Fruit fly (Drosophila melanogaster) whole organism, embryonic: ENCODE data around the gene CG32829.

Source experiments
- Ada2b ChIP-seq: fragments of 200-800 bp; sonication (Bioruptor generic); IDR thresholded peaks from 2 replicates; pipeline ENCODE4 v1.3.6; 2022; ENCODE audit warnings: missing biosample characterization, missing genetic modification characterization
- Atf3 ChIP-seq: fragments of 200-800 bp; sonication (Bioruptor generic); optimal IDR thresholded peaks from 3 replicates; lab custom pipeline; 2016; ENCODE audit warnings: missing biosample characterization, missing genetic modification characterization
- Blimp-1 ChIP-seq: fragments of 200-800 bp; sonication (Bioruptor generic); optimal IDR thresholded peaks from 3 replicates; lab custom pipeline; 2018; ENCODE audit warnings: missing biosample characterization, missing genetic modification characterization, mild to moderate bottlenecking, moderate library complexity, missing genetic modification reagents
- CG11093 ChIP-seq: fragments of 200-800 bp; sonication (Bioruptor generic); IDR thresholded peaks from 3 replicates; pipeline ENCODE4 v1.3.6; 2022; ENCODE audit warnings: missing biosample characterization, missing genetic modification characterization
- CG11398 ChIP-seq: fragments of 200-800 bp; sonication (Bioruptor generic); optimal IDR thresholded peaks from 2 replicates; lab custom pipeline; 2016; ENCODE audit warnings: missing biosample characterization, missing genetic modification characterization
- CG12391 ChIP-seq: fragments of 200-800 bp; sonication (Bioruptor generic); optimal IDR thresholded peaks from 3 replicates; lab custom pipeline; 2018; ENCODE audit warnings: missing biosample characterization, mild to moderate bottlenecking, missing genetic modification characterization, moderate library complexity
- CG12942 ChIP-seq: fragments of 200-800 bp; sonication (Bioruptor generic); optimal IDR thresholded peaks from 3 replicates; lab custom pipeline; 2016; ENCODE audit warnings: missing biosample characterization, missing genetic modification characterization
- CG13287 ChIP-seq: fragments of 200-800 bp; sonication (Bioruptor generic); IDR thresholded peaks from 2 replicates; pipeline ENCODE4 v1.3.6; 2022; ENCODE audit warnings: missing biosample characterization, missing genetic modification characterization; ENCODE audit not compliant: partially characterized antibody
- CG14860 ChIP-seq: fragments of 200-800 bp; sonication (Bioruptor generic); IDR thresholded peaks from 3 replicates; pipeline ENCODE4 v1.3.6; 2022; ENCODE audit warnings: missing biosample characterization, missing genetic modification characterization; ENCODE audit not compliant: partially characterized antibody
- CG15514 ChIP-seq: fragments of 200-800 bp; sonication (Bioruptor generic); optimal IDR thresholded peaks from 3 replicates; lab custom pipeline; 2017; ENCODE audit warnings: missing biosample characterization, missing genetic modification characterization, mild to moderate bottlenecking, moderate library complexity, missing genetic modification reagents
- CG2875 ChIP-seq: fragments of 200-800 bp; sonication (Bioruptor generic); optimal IDR thresholded peaks from 2 replicates; lab custom pipeline; 2017; ENCODE audit warnings: missing biosample characterization, mild to moderate bottlenecking, missing genetic modification characterization, missing genetic modification reagents
- CG3065 ChIP-seq: fragments of 200-800 bp; sonication (Bioruptor generic); optimal IDR thresholded peaks from 2 replicates; lab custom pipeline; 2016; ENCODE audit warnings: missing biosample characterization, missing genetic modification characterization
- CG33213 ChIP-seq: fragments of 200-800 bp; sonication (Bioruptor generic); optimal IDR thresholded peaks from 3 replicates; lab custom pipeline; 2016; ENCODE audit warnings: missing biosample characterization, missing genetic modification characterization
- CG42726 ChIP-seq: fragments of 200-800 bp; sonication (Bioruptor generic); IDR thresholded peaks from 2 replicates; pipeline ENCODE4 v1.3.6; 2022; ENCODE audit warnings: missing biosample characterization, missing genetic modification characterization; ENCODE audit not compliant: partially characterized antibody
- CG4854 ChIP-seq: fragments of 200-800 bp; sonication (Bioruptor generic); optimal IDR thresholded peaks from 2 replicates; lab custom pipeline; 2016; ENCODE audit warnings: missing biosample characterization, missing genetic modification characterization, inconsistent platforms
- CG6683 ChIP-seq: fragments of 200-800 bp; sonication (Bioruptor generic); optimal IDR thresholded peaks from 2 replicates; lab custom pipeline; 2017; ENCODE audit warnings: missing biosample characterization, mild to moderate bottlenecking, missing genetic modification characterization, missing genetic modification reagents
- CG9215 ChIP-seq: fragments of 200-800 bp; sonication (Bioruptor generic); IDR thresholded peaks from 2 replicates; pipeline ENCODE4 v1.3.6; 2022; ENCODE audit warnings: missing biosample characterization, missing genetic modification characterization
- CHES-1-like ChIP-seq: fragments of 200-800 bp; sonication (Bioruptor generic); optimal IDR thresholded peaks from 2 replicates; lab custom pipeline; 2016; ENCODE audit warnings: missing biosample characterization, missing genetic modification characterization
- D19A ChIP-seq: fragments of 200-800 bp; optimal IDR thresholded peaks from 3 replicates; lab custom pipeline; 2019; ENCODE audit warnings: missing biosample characterization, mild to moderate bottlenecking, missing genetic modification characterization, moderate library complexity
- Dek ChIP-seq: fragments of 200-800 bp; sonication (Bioruptor generic); optimal IDR thresholded peaks from 3 replicates; lab custom pipeline; 2019; ENCODE audit warnings: missing biosample characterization, mild to moderate bottlenecking, missing genetic modification characterization, moderate library complexity
- Dip3 ChIP-seq: fragments of 200-800 bp; sonication (Bioruptor generic); optimal IDR thresholded peaks from 3 replicates; lab custom pipeline; 2016; ENCODE audit warnings: missing biosample characterization, missing genetic modification characterization
- E2f2 ChIP-seq: fragments of 200-800 bp; sonication (Bioruptor generic); IDR thresholded peaks from 2 replicates; pipeline ENCODE4 v1.3.6; 2022; ENCODE audit warnings: missing biosample characterization, missing genetic modification characterization
- Eip74EF ChIP-seq, 2 experiments: fragments of 200-800 bp in 1 of 2; fragments of >200 bp in 1 of 2; sonication (Bioruptor generic) in 1 of 2; optimal IDR thresholded peaks; 2 replicates each; lab custom pipeline; 2017 to 2019; ENCODE audit warnings: missing biosample characterization in 2 of 2, missing genetic modification characterization in 2 of 2, mild to moderate bottlenecking in 1 of 2, moderate library complexity in 1 of 2
- Hand ChIP-seq: fragments of 200-800 bp; sonication (Bioruptor generic); optimal IDR thresholded peaks from 2 replicates; lab custom pipeline; 2017; ENCODE audit warnings: mild to moderate bottlenecking, missing biosample characterization, missing genetic modification reagents, missing genetic modification characterization
- HmgD ChIP-seq: fragments of 200-800 bp; sonication (Bioruptor generic); optimal IDR thresholded peaks from 3 replicates; lab custom pipeline; 2016; ENCODE audit warnings: missing biosample characterization, missing genetic modification characterization
- Hr3 ChIP-seq: fragments of 200-800 bp; sonication (Bioruptor generic); optimal IDR thresholded peaks from 3 replicates; lab custom pipeline; 2016; ENCODE audit warnings: missing biosample characterization, missing genetic modification characterization
- Hsf ChIP-seq: fragments of 200-800 bp; sonication (Bioruptor generic); optimal IDR thresholded peaks from 3 replicates; lab custom pipeline; 2016; ENCODE audit warnings: missing biosample characterization, missing genetic modification characterization
- Kr ChIP-seq: fragments of 200-800 bp; sonication (Bioruptor generic); optimal IDR thresholded peaks from 2 replicates; lab custom pipeline; 2017; ENCODE audit warnings: missing biosample characterization, mild to moderate bottlenecking, missing genetic modification characterization
- Lpt ChIP-seq: fragments of >200 bp; optimal IDR thresholded peaks from 2 replicates; lab custom pipeline; 2018; ENCODE audit warnings: missing biosample characterization, missing genetic modification characterization
- MBD-R2 ChIP-seq: fragments of 200-800 bp; sonication (Bioruptor generic); IDR thresholded peaks from 2 replicates; pipeline ENCODE4 v1.3.6; 2022; ENCODE audit warnings: missing biosample characterization, missing genetic modification characterization
- Max ChIP-seq: fragments of 200-800 bp; sonication (Bioruptor generic); optimal IDR thresholded peaks from 2 replicates; lab custom pipeline; 2016; ENCODE audit warnings: missing biosample characterization, mild to moderate bottlenecking, missing genetic modification characterization
- NFAT ChIP-seq: fragments of 200-800 bp; sonication (Bioruptor generic); IDR thresholded peaks from 2 replicates; pipeline ENCODE4 v1.3.6; 2022; ENCODE audit warnings: missing biosample characterization, missing genetic modification characterization
- Side ChIP-seq: fragments of 200-800 bp; sonication (Bioruptor generic); optimal IDR thresholded peaks from 2 replicates; lab custom pipeline; 2016; ENCODE audit warnings: missing biosample characterization, missing genetic modification characterization
- Six4 ChIP-seq: fragments of 200-800 bp; sonication (Bioruptor generic); optimal IDR thresholded peaks from 2 replicates; lab custom pipeline; 2016; ENCODE audit warnings: missing biosample characterization, missing genetic modification characterization
- ab ChIP-seq: fragments of 200-800 bp; sonication (Bioruptor generic); optimal IDR thresholded peaks from 2 replicates; lab custom pipeline; 2016; ENCODE audit warnings: missing biosample characterization, missing genetic modification characterization
- aop ChIP-seq: fragments of 200-800 bp; sonication (Bioruptor generic); IDR thresholded peaks from 2 replicates; pipeline ENCODE4 v1.3.6; 2022; ENCODE audit warnings: missing biosample characterization, missing genetic modification characterization
- bbx ChIP-seq: fragments of 200-800 bp; sonication (Bioruptor generic); IDR thresholded peaks from 2 replicates; pipeline ENCODE4 v1.3.6; 2022; ENCODE audit warnings: missing biosample characterization, missing genetic modification characterization; ENCODE audit not compliant: partially characterized antibody
- btn ChIP-seq: fragments of 200-800 bp; sonication (Bioruptor generic); optimal IDR thresholded peaks from 2 replicates; lab custom pipeline; 2016; ENCODE audit warnings: missing biosample characterization, missing genetic modification characterization
- chm ChIP-seq: fragments of 200-800 bp; sonication (Bioruptor generic); IDR thresholded peaks from 2 replicates; pipeline ENCODE4 v1.3.6; 2022; ENCODE audit warnings: missing biosample characterization, missing genetic modification characterization
- corto ChIP-seq: fragments of 200-800 bp; sonication (Bioruptor generic); optimal IDR thresholded peaks from 2 replicates; lab custom pipeline; 2016; ENCODE audit warnings: missing biosample characterization, mild to moderate bottlenecking, missing genetic modification characterization, moderate library complexity
- gce ChIP-seq: fragments of 200-800 bp; sonication (Bioruptor generic); IDR thresholded peaks from 3 replicates; pipeline ENCODE4 v1.3.6; 2022; ENCODE audit warnings: missing biosample characterization, missing genetic modification characterization
- hbn ChIP-seq: fragments of 200-800 bp; sonication (Bioruptor generic); IDR thresholded peaks from 2 replicates; pipeline ENCODE4 v1.3.6; 2022; ENCODE audit warnings: missing biosample characterization, missing genetic modification characterization; ENCODE audit not compliant: partially characterized antibody
- jing ChIP-seq: fragments of 200-800 bp; sonication (Bioruptor generic); optimal IDR thresholded peaks from 2 replicates; lab custom pipeline; 2018; ENCODE audit warnings: missing biosample characterization, mild to moderate bottlenecking, missing genetic modification characterization
- kay ChIP-seq: fragments of 200-800 bp; sonication (Bioruptor generic); optimal IDR thresholded peaks from 2 replicates; lab custom pipeline; 2016; ENCODE audit warnings: missing biosample characterization, missing genetic modification characterization
- klu ChIP-seq: fragments of 200-800 bp; sonication (Bioruptor generic); IDR thresholded peaks from 2 replicates; pipeline ENCODE4 v1.3.6; 2022; ENCODE audit warnings: missing biosample characterization, missing genetic modification characterization
- lab ChIP-seq: fragments of 200-800 bp; sonication (Bioruptor generic); optimal IDR thresholded peaks from 3 replicates; lab custom pipeline; 2017; ENCODE audit warnings: missing biosample characterization, missing genetic modification characterization, mild to moderate bottlenecking, moderate library complexity, missing genetic modification reagents
- lilli ChIP-seq: fragments of 200-800 bp; sonication (Bioruptor generic); optimal IDR thresholded peaks from 3 replicates; lab custom pipeline; 2016; ENCODE audit warnings: missing biosample characterization, missing genetic modification characterization
- oc ChIP-seq: fragments of 200-800 bp; sonication (Bioruptor generic); optimal IDR thresholded peaks from 2 replicates; lab custom pipeline; 2018; ENCODE audit warnings: missing biosample characterization, mild to moderate bottlenecking, missing genetic modification characterization, moderate library complexity
- pzg ChIP-seq: fragments of 200-800 bp; sonication (Bioruptor generic); optimal IDR thresholded peaks from 3 replicates; lab custom pipeline; 2018; ENCODE audit warnings: missing biosample characterization, mild to moderate bottlenecking, missing genetic modification characterization, moderate library complexity
- ro ChIP-seq: fragments of 200-800 bp; sonication (Bioruptor generic); IDR thresholded peaks from 2 replicates; pipeline ENCODE4 v1.3.6; 2022; ENCODE audit warnings: missing biosample characterization, missing genetic modification characterization
- sima ChIP-seq: fragments of 200-800 bp; sonication (Bioruptor generic); optimal IDR thresholded peaks from 2 replicates; lab custom pipeline; 2016; ENCODE audit warnings: missing biosample characterization, missing genetic modification characterization
- tup ChIP-seq: fragments of 200-800 bp; sonication (Bioruptor generic); optimal IDR thresholded peaks from 2 replicates; lab custom pipeline; 2016; ENCODE audit warnings: missing biosample characterization, mild to moderate bottlenecking, missing genetic modification characterization, moderate library complexity

CG32829 gene

dm6 chr2L:6945088-6945487 is 28.8 kb upstream of the CG32829 start, which contains the start of gene Fgop2 (continued):
- TF ChIP-seq kay (GFP tag; lab: Kevin White, UChicago): no peak
- TF ChIP-seq oc (tag; lab: Kevin White, UChicago): no peak
- TF ChIP-seq CG4854 (GFP tag; lab: Kevin White, UChicago): no peak
- no peak for TF ChIP-seq CG14860
- TF ChIP-seq Hsf: no peak
- TF ChIP-seq D19A (tag; lab: Kevin White, UChicago): no peak
- TF ChIP-seq Hr3 (GFP tag; lab: Kevin White, UChicago): peak; percentile 36
- TF ChIP-seq lilli (GFP tag; lab: Kevin White, UChicago): no peak
- no peak for TF ChIP-seq CG9215
- TF ChIP-seq NFAT (GFP tag; lab: Robert Waterston, UW): no peak
- no peak for TF ChIP-seq CG12942
- no peak for TF ChIP-seq ab (GFP tag; lab: Kevin White, UChicago)
- TF ChIP-seq Kr (GFP tag; lab: Kevin White, UChicago): no peak
- TF ChIP-seq Six4 (GFP tag; lab: Kevin White, UChicago): no peak
- no peak for TF ChIP-seq HmgD (GFP tag; lab: Kevin White, UChicago)
- TF ChIP-seq CG11398: no peak
- no peak for TF ChIP-seq Hand (GFP tag; lab: Kevin White, UChicago)
- TF ChIP-seq Dek (tag; lab: Kevin White, UChicago): no peak
- TF ChIP-seq CG15514 (GFP tag; lab: Kevin White, UChicago): peak; percentile 84
- TF ChIP-seq Blimp-1 (GFP tag; lab: Kevin White, UChicago): no peak
- TF ChIP-seq CG2875 (GFP tag; lab: Kevin White, UChicago): no peak
- no peak for TF ChIP-seq CG33213
- peak; percentile 69 for TF ChIP-seq MBD-R2
- TF ChIP-seq btn: no peak
- no peak for TF ChIP-seq CHES-1-like (GFP tag; lab: Kevin White, UChicago)
- no peak for TF ChIP-seq hbn (GFP tag; lab: Robert Waterston, UW)
- no peak for TF ChIP-seq CG11093 (GFP tag; lab: Robert Waterston, UW)
- TF ChIP-seq pzg (GFP tag; lab: Kevin White, UChicago): peak; percentile 61
- no peak for TF ChIP-seq aop
- TF ChIP-seq Lpt (GFP tag; lab: Kevin White, UChicago): no peak
- TF ChIP-seq Eip74EF (GFP tag; optimal IDR thresholded peaks at IDR 0.05; lab: Kevin White, UChicago): no peak
- TF ChIP-seq CG13287 (GFP tag; lab: Robert Waterston, UW): peak; percentile 38; the same call in 1 of the 2 replicates
- TF ChIP-seq tup (GFP tag; lab: Kevin White, UChicago): no peak
- TF ChIP-seq CG6683: no peak
- TF ChIP-seq ro (GFP tag; lab: Robert Waterston, UW): no peak
- no peak for TF ChIP-seq corto
- TF ChIP-seq bbx: no peak
- peak; percentile 82 for TF ChIP-seq E2f2 (GFP tag; lab: Robert Waterston, UW)
- TF ChIP-seq Atf3: no peak
- TF ChIP-seq Ada2b: no peak
- no peak for TF ChIP-seq chm (GFP tag; lab: Robert Waterston, UW)
- no peak for TF ChIP-seq CG3065 (GFP tag; lab: Kevin White, UChicago)
- TF ChIP-seq sima (GFP tag; lab: Kevin White, UChicago): no peak
- TF ChIP-seq CG12391: no peak
- TF ChIP-seq lab (GFP tag; lab: Kevin White, UChicago): no peak
- TF ChIP-seq Max (GFP tag; lab: Kevin White, UChicago): no peak
- TF ChIP-seq gce (GFP tag; lab: Robert Waterston, UW): no peak
- no peak for TF ChIP-seq Side (GFP tag; lab: Kevin White, UChicago)
- no peak for TF ChIP-seq jing (GFP tag; lab: Kevin White, UChicago)
- TF ChIP-seq Dip3: no peak
- no peak for TF ChIP-seq CG42726 (GFP tag; lab: Robert Waterston, UW)
- no peak for TF ChIP-seq klu
